Fruit fly (Drosophila melanogaster): ENCODE results near the gene CG34012.

CG34012 gene

dm6 chr3L:11064689-11065088 lies 44.6 kb downstream of the CG34012 start, which contains the start of the genes CG32075, CG45101 and SuUR:
TSS of gene CG32075 (minus strand) at chr3L:11064941.
TSS of gene CG45101 (plus strand) at chr3L:11064991.
TSS of gene SuUR (plus strand) at chr3L:11064991.
- TF ChIP-seq Myc (optimal IDR thresholded peaks at IDR 0.05) = no peak
- no peak for TF ChIP-seq h (optimal IDR thresholded peaks at IDR 0.05)
- TF ChIP-seq psq (optimal IDR thresholded peaks at IDR 0.05) = no peak
- no peak for TF ChIP-seq insv (optimal IDR thresholded peaks at IDR 0.05)
- no peak for TF ChIP-seq ttk (optimal IDR thresholded peaks at IDR 0.05)

DNA sequence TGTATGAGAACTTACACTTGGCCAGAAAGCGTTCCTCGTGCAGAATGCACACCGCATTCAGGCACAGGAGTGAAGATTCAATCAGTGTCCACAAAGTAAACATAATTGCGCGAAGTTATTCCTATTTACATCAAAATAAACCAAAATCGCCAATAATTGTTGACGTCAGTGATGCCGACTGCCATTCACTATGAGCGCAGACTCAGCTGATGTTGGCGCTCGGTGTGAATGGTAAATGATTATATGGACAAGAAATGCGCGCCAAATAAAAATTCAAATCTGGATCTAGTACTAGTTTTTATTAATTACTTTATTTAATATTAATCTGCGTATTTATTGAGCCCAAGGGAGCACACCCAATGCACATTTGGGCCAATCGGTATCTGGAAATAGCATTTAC lies 46.9 kb downstream of the CG34012 start, which contains the start of gene CG32069:
Gene CG32069 (minus strand): TSS at position 174 of the 400 bp plus-strand sequence.
- TF ChIP-seq psq (optimal IDR thresholded peaks at IDR 0.05) (no peak), insv (optimal IDR thresholded peaks at IDR 0.05) (no peak), Sin3A (optimal IDR thresholded peaks at IDR 0.05) (no peak), Myc (optimal IDR thresholded peaks at IDR 0.05) (no peak), h (optimal IDR thresholded peaks at IDR 0.05) (no peak), ttk (optimal IDR thresholded peaks at IDR 0.05) (no peak)

DNA sequence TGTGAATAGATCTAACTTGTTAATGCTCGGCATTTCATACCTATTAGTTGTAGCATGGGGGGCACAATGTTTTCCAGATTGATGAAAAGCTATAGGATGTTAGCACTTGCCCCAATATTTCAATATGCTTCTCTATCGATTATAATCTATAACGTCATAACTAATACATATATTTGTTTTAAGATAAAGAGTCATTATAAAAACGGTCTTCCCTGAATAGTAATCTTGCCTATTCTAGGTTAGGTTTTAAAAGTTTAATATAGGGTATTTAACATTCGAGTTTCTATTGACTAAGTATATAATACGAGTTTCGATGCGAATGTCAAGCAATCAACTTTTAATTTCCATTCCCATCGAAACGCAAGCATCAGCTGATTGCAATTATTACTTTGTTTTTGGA lies 48.1 kb downstream of the CG34012 start, which contains the start of the genes CG6321 and Blos2:
Gene CG6321 (minus strand): TSS at position 25 of the 400 bp plus-strand sequence.
Gene Blos2 (plus strand): TSS at position 372 of the 400 bp plus-strand sequence.
- no peak for TF ChIP-seq Sin3A (optimal IDR thresholded peaks at IDR 0.05)
- TF ChIP-seq ttk (optimal IDR thresholded peaks at IDR 0.05) = no peak
- no peak for TF ChIP-seq psq (optimal IDR thresholded peaks at IDR 0.05)
- TF ChIP-seq h (optimal IDR thresholded peaks at IDR 0.05) = no peak
